Fruit fly (Drosophila melanogaster): ENCODE results near the gene CG32815.

The CG32815 gene

dm6 chrX:927863-928257, 4.4 kb upstream of the CG32815 start, which contains the start of the genes CG43867 and MED22 (continued):
- TF ChIP-seq unpg (GFP tag; optimal IDR thresholded peaks at IDR 0.05), result no peak
- TF ChIP-seq unc-4 (GFP tag; IDR thresholded peaks at IDR 0.05; ENCODE audit: partially characterized antibody), result no peak
- TF ChIP-seq pb (GFP tag; optimal IDR thresholded peaks at IDR 0.05), result no peak
- TF ChIP-seq Awh (GFP tag; IDR thresholded peaks at IDR 0.05), result no peak
- no peak for TF ChIP-seq Hr3 (GFP tag; optimal IDR thresholded peaks at IDR 0.05)
- no peak for TF ChIP-seq CG14667 (GFP tag; IDR thresholded peaks at IDR 0.05)
- no peak for TF ChIP-seq Jarid2 (GFP tag; optimal IDR thresholded peaks at IDR 0.05)
- TF ChIP-seq Mes4 (GFP tag; optimal IDR thresholded peaks at IDR 0.05), result no peak
- peak; percentile 35 for TF ChIP-seq pzg (GFP tag; optimal IDR thresholded peaks at IDR 0.05)
- no peak for TF ChIP-seq CG34376 (GFP tag; optimal IDR thresholded peaks at IDR 0.05)
- no peak for TF ChIP-seq exex (tag; optimal IDR thresholded peaks at IDR 0.05)
- no peak for TF ChIP-seq ken (GFP tag; IDR thresholded peaks at IDR 0.05)
- TF ChIP-seq CG6654 (GFP tag; optimal IDR thresholded peaks at IDR 0.05), result no peak
- TF ChIP-seq CG13775 (GFP tag; optimal IDR thresholded peaks at IDR 0.05), result no peak
- no peak for TF ChIP-seq H2.0 (GFP tag; IDR thresholded peaks at IDR 0.05)
- no peak for TF ChIP-seq B-H2 (GFP tag; optimal IDR thresholded peaks at IDR 0.05)
- TF ChIP-seq esg (GFP tag; conservative IDR thresholded peaks at IDR 0.05), result no peak
- TF ChIP-seq trh (GFP tag; optimal IDR thresholded peaks at IDR 0.05), result no peak
- no peak for TF ChIP-seq chif (GFP tag; optimal IDR thresholded peaks at IDR 0.05)
- TF ChIP-seq bowl (GFP tag; IDR thresholded peaks at IDR 0.05), result no peak
- no peak for TF ChIP-seq lov (optimal IDR thresholded peaks at IDR 0.05)
- no peak for TF ChIP-seq lov (GFP tag; IDR thresholded peaks at IDR 0.05)
- no peak for TF ChIP-seq CG15479 (GFP tag; optimal IDR thresholded peaks at IDR 0.05)
- TF ChIP-seq CG14014 (GFP tag; IDR thresholded peaks at IDR 0.05), result no peak
- no peak for TF ChIP-seq Ssrp (tag; optimal IDR thresholded peaks at IDR 0.05)
- TF ChIP-seq Dref (GFP tag; IDR thresholded peaks at IDR 0.05), result peak; percentile 49
- peak; percentile 39 for TF ChIP-seq CoRest (tag; optimal IDR thresholded peaks at IDR 0.05)
- no peak for TF ChIP-seq Xbp1 (GFP tag; optimal IDR thresholded peaks at IDR 0.05)
- no peak for TF ChIP-seq wdn (GFP tag; IDR thresholded peaks at IDR 0.05)
- TF ChIP-seq CG7839 (tag; optimal IDR thresholded peaks at IDR 0.05), result no peak
- TF ChIP-seq sqz (GFP tag; optimal IDR thresholded peaks at IDR 0.05), result no peak
- no peak for TF ChIP-seq ERR (GFP tag; optimal IDR thresholded peaks at IDR 0.05)
- TF ChIP-seq Vsx1 (GFP tag; optimal IDR thresholded peaks at IDR 0.05), result no peak
- peak; percentile 1 for TF ChIP-seq CG17186 (GFP tag; optimal IDR thresholded peaks at IDR 0.05)
- TF ChIP-seq crp (GFP tag; optimal IDR thresholded peaks at IDR 0.05), result no peak
- no peak for TF ChIP-seq CG15073 (GFP tag; optimal IDR thresholded peaks at IDR 0.05)
- TF ChIP-seq nmo (GFP tag; optimal IDR thresholded peaks at IDR 0.05), result no peak
- TF ChIP-seq HHEX (GFP tag; optimal IDR thresholded peaks at IDR 0.05), result no peak
- TF ChIP-seq cg (GFP tag; optimal IDR thresholded peaks at IDR 0.05), result peak; percentile 32
- TF ChIP-seq phol (tag; optimal IDR thresholded peaks at IDR 0.05), result no peak
- TF ChIP-seq fd96Cb (tag; optimal IDR thresholded peaks at IDR 0.05), result no peak
- peak; percentile 39; the same call in 1 of the 2 replicates for TF ChIP-seq MBD-R2 (GFP tag; IDR thresholded peaks at IDR 0.05)
- no peak for TF ChIP-seq eyg (GFP tag; optimal IDR thresholded peaks at IDR 0.05)
- TF ChIP-seq tgo (GFP tag; IDR thresholded peaks at IDR 0.05), result no peak
- no peak for TF ChIP-seq Side (GFP tag; optimal IDR thresholded peaks at IDR 0.05)
- TF ChIP-seq slp2 (GFP tag; optimal IDR thresholded peaks at IDR 0.05), result no peak
- TF ChIP-seq Fer1 (GFP tag; optimal IDR thresholded peaks at IDR 0.05), result no peak
- peak; percentile 13 for TF ChIP-seq CG12155 (GFP tag; optimal IDR thresholded peaks at IDR 0.05)
- TF ChIP-seq Hmr (GFP tag; optimal IDR thresholded peaks at IDR 0.05), result no peak
- TF ChIP-seq grn (GFP tag; optimal IDR thresholded peaks at IDR 0.05), result no peak
- TF ChIP-seq hkb (optimal IDR thresholded peaks at IDR 0.05), result no peak
- no peak for TF ChIP-seq hkb (GFP tag; IDR thresholded peaks at IDR 0.05)
